Worm (Caenorhabditis elegans) whole organism, midembryonic: ENCODE data around the gene C24A3.9.

Source experiments
- T22C8.4 ChIP-seq: fragments of 200-800 bp; sonication (Bioruptor generic); IDR thresholded peaks from 2 replicates; pipeline ENCODE4 v1.3.6; 2022; ENCODE audit warnings: missing genetic modification characterization, missing compliant biosample characterization
- cog-1 ChIP-seq: sonication (generic microtip); optimal IDR thresholded peaks from 2 replicates; lab custom pipeline; 2016; ENCODE audit warnings: missing genetic modification characterization, missing compliant biosample characterization
- flt-1 ChIP-seq: fragments of 200-800 bp; sonication (Bioruptor generic); IDR thresholded peaks from 2 replicates; pipeline ENCODE4 v1.3.6; 2022; ENCODE audit warnings: missing genetic modification characterization, missing compliant biosample characterization
- klf-2 ChIP-seq: fragments of 200-800 bp; sonication (Bioruptor generic); conservative IDR thresholded peaks from 2 replicates; pipeline ENCODE4 v1.3.6; 2022; ENCODE audit warnings: missing genetic modification reagents, missing genetic modification characterization, missing compliant biosample characterization
- med-1 ChIP-seq: sonication (generic microtip); optimal IDR thresholded peaks from 2 replicates; lab custom pipeline; 2017; ENCODE audit warnings: missing genetic modification characterization, mild to moderate bottlenecking, missing compliant biosample characterization, antibody characterized with exemption, missing genetic modification reagents; ENCODE audit not compliant: insufficient read depth
- ref-1 ChIP-seq: fragments of 200-800 bp; sonication (Bioruptor generic); conservative IDR thresholded peaks from 2 replicates; pipeline ENCODE4 v1.3.6; 2022; ENCODE audit warnings: missing genetic modification reagents, missing genetic modification characterization, missing compliant biosample characterization
- tab-1 ChIP-seq: fragments of 200-800 bp; sonication (Bioruptor generic); IDR thresholded peaks from 2 replicates; pipeline ENCODE4 v1.3.6; 2022; ENCODE audit warnings: missing genetic modification characterization, missing compliant biosample characterization
- ztf-23 ChIP-seq: fragments of 200-800 bp; sonication (Bioruptor generic); IDR thresholded peaks from 2 replicates; pipeline ENCODE4 v1.3.6; 2022; ENCODE audit warnings: missing genetic modification reagents, missing genetic modification characterization, missing compliant biosample characterization
- ztf-29 ChIP-seq: fragments of 200-800 bp; sonication (Bioruptor generic); IDR thresholded peaks from 2 replicates; pipeline ENCODE4 v1.3.6; 2022; ENCODE audit warnings: missing genetic modification reagents, missing genetic modification characterization, missing compliant biosample characterization

C24A3.9 gene

DNA sequence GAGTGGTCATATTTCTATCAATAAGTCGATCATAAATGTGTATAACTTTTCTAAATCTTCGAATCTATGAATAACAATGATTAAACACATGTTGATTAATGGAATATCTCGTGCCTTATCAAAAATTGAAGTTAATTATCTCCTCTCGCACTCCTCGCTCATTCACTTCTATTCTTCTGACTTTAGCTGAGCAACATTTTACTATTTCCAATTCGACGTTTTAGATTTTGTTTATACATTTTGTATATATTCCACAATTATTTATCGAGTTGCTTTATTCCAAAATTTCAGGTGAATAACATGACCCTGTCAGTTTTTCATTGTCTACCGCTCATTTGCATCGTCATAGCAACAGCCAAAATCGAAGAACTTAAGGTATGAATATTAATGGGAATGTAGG lies 17.0 kb upstream of the C24A3.9 start, which contains the start of gene T25B6.3:
T25B6.3 (plus strand) TSS at position 301 of the 400 bp plus-strand sequence.
- TF ChIP-seq ref-1 (no peak), cog-1 (tag; lab: Kevin White, UChicago) (no peak), med-1 (GFP tag; lab: Kevin White, UChicago) (no peak), ztf-23 (GFP tag; lab: Robert Waterston, UW) (no peak), tab-1 (no peak), klf-2 (GFP tag; lab: Robert Waterston, UW) (no peak), T22C8.4 (GFP tag; lab: Robert Waterston, UW) (no peak), ztf-29 (GFP tag; lab: Robert Waterston, UW) (no peak), flt-1 (GFP tag; lab: Robert Waterston, UW) (no peak)

ce11 chrX:9025484-9025883 lies 15.2 kb upstream of the C24A3.9 start:
- TF ChIP-seq med-1 (GFP tag; lab: Kevin White, UChicago) = no peak
- TF ChIP-seq klf-2 (GFP tag; lab: Robert Waterston, UW) = no peak
- no peak for TF ChIP-seq ref-1
- TF ChIP-seq flt-1 (GFP tag; lab: Robert Waterston, UW) = no peak
- TF ChIP-seq ztf-23 (GFP tag; lab: Robert Waterston, UW) = no peak
- TF ChIP-seq T22C8.4 (GFP tag; lab: Robert Waterston, UW) = no peak
- no peak for TF ChIP-seq cog-1 (tag; lab: Kevin White, UChicago)
- TF ChIP-seq tab-1 = no peak
- no peak for TF ChIP-seq ztf-29 (GFP tag; lab: Robert Waterston, UW)

DNA sequence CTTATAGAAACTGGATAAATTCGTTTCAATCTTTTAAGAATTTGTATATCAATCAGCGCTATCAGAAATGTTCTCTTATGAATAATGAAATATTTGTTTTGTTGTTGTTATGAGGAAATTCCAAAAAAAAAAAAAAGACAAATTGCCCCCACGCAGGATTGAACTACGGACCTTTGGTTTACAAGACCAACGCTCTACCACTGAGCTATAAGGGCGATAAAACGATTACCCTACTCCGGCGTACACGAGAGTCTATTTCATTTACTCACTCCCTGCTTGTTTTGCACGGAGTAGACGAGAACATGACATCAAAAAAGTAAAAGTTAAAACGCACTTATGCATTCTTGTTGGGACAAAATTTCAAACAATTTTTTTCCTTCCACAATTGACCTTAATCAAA lies 14.0 kb upstream of the C24A3.9 start:
- TF ChIP-seq klf-2 (GFP tag; lab: Robert Waterston, UW) = no peak
- peak; percentile 71; the same call in 1 of the 2 replicates for TF ChIP-seq ref-1
- TF ChIP-seq flt-1 (GFP tag; lab: Robert Waterston, UW) = no peak; the same call in 1 of the 2 replicates
- TF ChIP-seq ztf-23 (GFP tag; lab: Robert Waterston, UW) = no peak
- TF ChIP-seq med-1 (GFP tag; lab: Kevin White, UChicago) = no peak
- peak; percentile 34; the same call in 1 of the 2 replicates for TF ChIP-seq T22C8.4 (GFP tag; lab: Robert Waterston, UW)
- TF ChIP-seq cog-1 (tag; lab: Kevin White, UChicago) = no peak
- no peak for TF ChIP-seq tab-1
- TF ChIP-seq ztf-29 (GFP tag; lab: Robert Waterston, UW) = no peak

- TF ChIP-seq ztf-23 (GFP tag; lab: Robert Waterston, UW) = no peak
- no peak for TF ChIP-seq tab-1
- TF ChIP-seq klf-2 (GFP tag; lab: Robert Waterston, UW) = no peak
- TF ChIP-seq ref-1 = no peak
- TF ChIP-seq cog-1 (tag; lab: Kevin White, UChicago) = no peak
- TF ChIP-seq med-1 (GFP tag; lab: Kevin White, UChicago) = no peak
- TF ChIP-seq ztf-29 (GFP tag; lab: Robert Waterston, UW) = no peak
- no peak for TF ChIP-seq T22C8.4 (GFP tag; lab: Robert Waterston, UW)
- TF ChIP-seq flt-1 (GFP tag; lab: Robert Waterston, UW) = no peak
Measured at ce11 chrX:9023816-9024215, 13.5 kb upstream of the C24A3.9 start.

ce11 chrX:9022779-9023178 lies 12.5 kb upstream of the C24A3.9 start, which contains the start of gene T25B6.6:
TSS of gene T25B6.6 (minus strand) at chrX:9022879.
- TF ChIP-seq med-1 (GFP tag; lab: Kevin White, UChicago) = no peak
- no peak for TF ChIP-seq ztf-29 (GFP tag; lab: Robert Waterston, UW)
- TF ChIP-seq ref-1 = no peak
- no peak for TF ChIP-seq flt-1 (GFP tag; lab: Robert Waterston, UW)
- no peak for TF ChIP-seq ztf-23 (GFP tag; lab: Robert Waterston, UW)
- no peak for TF ChIP-seq T22C8.4 (GFP tag; lab: Robert Waterston, UW)
- no peak for TF ChIP-seq cog-1 (tag; lab: Kevin White, UChicago)
- no peak for TF ChIP-seq tab-1
- TF ChIP-seq klf-2 (GFP tag; lab: Robert Waterston, UW) = no peak

DNA sequence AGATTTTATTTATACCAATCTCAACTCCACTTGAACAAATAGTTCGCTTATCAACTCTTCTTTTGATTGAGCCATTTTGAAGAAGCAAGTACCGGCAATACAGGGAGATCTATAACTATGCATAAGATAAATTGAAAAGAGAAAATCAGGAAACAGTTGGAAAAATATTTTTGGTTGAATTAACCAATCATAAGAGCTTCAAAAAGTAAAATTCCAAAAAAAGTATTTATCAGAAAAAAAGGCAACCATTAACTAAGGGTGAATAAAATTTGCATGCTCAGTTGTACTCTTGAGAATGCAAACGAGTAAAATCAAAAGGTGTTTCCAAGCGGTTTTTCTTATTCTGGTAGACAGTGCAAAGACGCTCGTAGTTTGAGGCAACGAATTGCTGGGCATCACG lies 11.3 kb upstream of the C24A3.9 start, which contains the start of gene T25B6.5:
T25B6.5 (minus strand) TSS at position 101 of the 400 bp plus-strand sequence.
- no peak for TF ChIP-seq tab-1
- TF ChIP-seq med-1 (GFP tag; lab: Kevin White, UChicago) = no peak
- TF ChIP-seq ref-1 = no peak
- no peak for TF ChIP-seq T22C8.4 (GFP tag; lab: Robert Waterston, UW)
- TF ChIP-seq klf-2 (GFP tag; lab: Robert Waterston, UW) = no peak
- no peak for TF ChIP-seq cog-1 (tag; lab: Kevin White, UChicago)
- TF ChIP-seq ztf-29 (GFP tag; lab: Robert Waterston, UW) = no peak

ce11 chrX:9015420-9015819 lies 5.1 kb upstream of the C24A3.9 start, which contains the start of gene T25B6.4:
TSS of gene T25B6.4 (plus strand) at chrX:9015720.
- no peak for TF ChIP-seq tab-1
- no peak for TF ChIP-seq ztf-23 (GFP tag; lab: Robert Waterston, UW)
- no peak for TF ChIP-seq flt-1 (GFP tag; lab: Robert Waterston, UW)
- TF ChIP-seq ref-1 = no peak
- TF ChIP-seq ztf-29 (GFP tag; lab: Robert Waterston, UW) = no peak
- no peak for TF ChIP-seq T22C8.4 (GFP tag; lab: Robert Waterston, UW)
- no peak for TF ChIP-seq klf-2 (GFP tag; lab: Robert Waterston, UW)
- no peak for TF ChIP-seq med-1 (GFP tag; lab: Kevin White, UChicago)
- no peak for TF ChIP-seq cog-1 (tag; lab: Kevin White, UChicago)

DNA sequence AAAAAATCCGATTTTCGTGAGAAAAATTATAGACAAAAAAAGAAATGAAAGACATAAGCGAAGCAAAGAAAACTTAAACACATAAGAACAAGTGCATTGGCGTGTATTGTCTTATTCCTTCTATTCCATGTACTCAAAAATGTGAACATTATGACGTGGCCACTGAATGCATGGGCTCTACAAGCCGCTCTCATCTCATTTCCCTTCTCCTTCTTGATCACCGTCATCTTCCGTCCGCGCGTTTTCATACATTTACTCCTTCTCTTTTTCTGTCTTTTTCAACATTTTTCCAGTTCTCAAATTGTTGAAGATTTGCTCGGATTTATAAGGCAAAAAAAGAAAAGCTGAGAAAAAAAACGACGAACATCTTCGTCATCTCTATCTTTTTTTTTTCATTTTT lies 4.1 kb upstream of the C24A3.9 start:
- TF ChIP-seq ref-1 (no peak), tab-1 (no peak), ztf-23 (GFP tag; lab: Robert Waterston, UW) (no peak), T22C8.4 (GFP tag; lab: Robert Waterston, UW) (no peak), flt-1 (GFP tag; lab: Robert Waterston, UW) (no peak), cog-1 (tag; lab: Kevin White, UChicago) (no peak), ztf-29 (GFP tag; lab: Robert Waterston, UW) (no peak), klf-2 (GFP tag; lab: Robert Waterston, UW) (no peak), med-1 (GFP tag; lab: Kevin White, UChicago) (no peak)

DNA sequence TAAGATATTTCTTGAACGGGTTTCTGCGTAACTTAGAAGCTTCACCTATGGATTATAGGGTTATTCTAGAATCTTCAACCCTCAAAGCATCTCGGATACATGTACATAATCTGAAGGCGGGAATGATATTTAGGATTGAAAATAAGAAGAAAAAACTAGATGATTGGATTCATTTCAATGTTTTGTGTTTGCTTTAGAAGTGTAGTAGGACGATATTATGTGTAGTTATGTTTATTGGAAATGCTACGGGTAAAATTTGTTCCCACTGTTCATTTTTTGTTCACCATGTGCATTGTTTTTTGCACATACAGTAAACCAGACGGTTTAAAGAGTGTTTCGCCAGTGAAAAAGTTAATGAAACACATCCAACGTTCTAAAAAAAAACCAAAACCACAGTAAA lies 1.2 kb upstream of the C24A3.9 start:
- TF ChIP-seq tab-1 (no peak), ref-1 (no peak)
